Fruit fly (Drosophila melanogaster) whole organism, embryonic: ENCODE data around the gene CG46309.

Source experiments
- ATbp ChIP-seq: fragments of 200-800 bp; sonication (Bioruptor generic); optimal IDR thresholded peaks from 2 replicates; lab custom pipeline; 2017; ENCODE audit warnings: missing biosample characterization, mild to moderate bottlenecking, missing genetic modification characterization, missing genetic modification reagents
- B-H2 ChIP-seq: fragments of 200-800 bp; sonication (Bioruptor generic); optimal IDR thresholded peaks from 2 replicates; lab custom pipeline; 2018; ENCODE audit warnings: missing biosample characterization, mild to moderate bottlenecking, missing genetic modification characterization
- C15 ChIP-seq: fragments of 200-800 bp; sonication (Bioruptor generic); IDR thresholded peaks from 3 replicates; pipeline ENCODE4 v1.3.6; 2022; ENCODE audit warnings: missing biosample characterization, missing genetic modification characterization
- CG10565 ChIP-seq: fragments of 200-800 bp; sonication (Bioruptor generic); optimal IDR thresholded peaks from 3 replicates; lab custom pipeline; 2016; ENCODE audit warnings: missing biosample characterization, mild to moderate bottlenecking, missing genetic modification characterization
- CG11093 ChIP-seq: fragments of 200-800 bp; sonication (Bioruptor generic); IDR thresholded peaks from 3 replicates; pipeline ENCODE4 v1.3.6; 2022; ENCODE audit warnings: missing biosample characterization, missing genetic modification characterization
- CG12219 ChIP-seq: fragments of 200-800 bp; sonication (Bioruptor generic); optimal IDR thresholded peaks from 3 replicates; lab custom pipeline; 2018; ENCODE audit warnings: missing biosample characterization, mild to moderate bottlenecking, missing genetic modification characterization
- CG1233 ChIP-seq: fragments of 200-800 bp; sonication (Bioruptor generic); optimal IDR thresholded peaks from 4 replicates; lab custom pipeline; 2018; ENCODE audit warnings: missing biosample characterization, mild to moderate bottlenecking, missing genetic modification characterization
- CG12659 ChIP-seq: fragments of 200-800 bp; sonication (Bioruptor generic); optimal IDR thresholded peaks from 3 replicates; lab custom pipeline; 2017; ENCODE audit warnings: mild to moderate bottlenecking, missing biosample characterization, missing genetic modification reagents, missing genetic modification characterization
- CG14014 ChIP-seq: fragments of 200-800 bp; sonication (Bioruptor generic); IDR thresholded peaks from 2 replicates; pipeline ENCODE4 v1.3.6; 2022; ENCODE audit warnings: missing biosample characterization, missing genetic modification characterization
- CG17328 ChIP-seq: fragments of 200-800 bp; sonication (Bioruptor generic); IDR thresholded peaks from 2 replicates; pipeline ENCODE4 v1.3.6; 2022; ENCODE audit warnings: missing biosample characterization, missing genetic modification characterization
- CG17359 ChIP-seq: fragments of 200-800 bp; sonication (Bioruptor generic); optimal IDR thresholded peaks from 3 replicates; lab custom pipeline; 2018; ENCODE audit warnings: missing biosample characterization, mild to moderate bottlenecking, missing genetic modification characterization, moderate library complexity
- CG17385 ChIP-seq: fragments of 200-800 bp; sonication (Bioruptor generic); optimal IDR thresholded peaks from 3 replicates; lab custom pipeline; 2018; ENCODE audit warnings: missing biosample characterization, mild to moderate bottlenecking, missing genetic modification characterization
- CG18476 ChIP-seq: fragments of 200-800 bp; sonication (Bioruptor generic); optimal IDR thresholded peaks from 2 replicates; lab custom pipeline; 2016; ENCODE audit warnings: missing biosample characterization, mild to moderate bottlenecking, missing genetic modification characterization
- CG2712 ChIP-seq: fragments of 200-800 bp; optimal IDR thresholded peaks from 3 replicates; lab custom pipeline; 2019; ENCODE audit warnings: missing biosample characterization, mild to moderate bottlenecking, missing genetic modification characterization, moderate library complexity
- CG6272 ChIP-seq: fragments of 200-800 bp; sonication (Bioruptor generic); IDR thresholded peaks from 2 replicates; pipeline ENCODE4 v1.3.6; 2022; ENCODE audit warnings: missing biosample characterization, missing genetic modification characterization
- CG7271 ChIP-seq: fragments of 200-800 bp; sonication (Bioruptor generic); optimal IDR thresholded peaks from 2 replicates; lab custom pipeline; 2018; ENCODE audit warnings: missing biosample characterization, mild to moderate bottlenecking, missing genetic modification characterization, moderate library complexity
- CG7556 ChIP-seq: fragments of 200-800 bp; sonication (Bioruptor generic); optimal IDR thresholded peaks from 2 replicates; lab custom pipeline; 2017; ENCODE audit warnings: missing biosample characterization, mild to moderate bottlenecking, missing genetic modification characterization
- CG7839 ChIP-seq: fragments of 200-800 bp; sonication (Bioruptor generic); optimal IDR thresholded peaks from 3 replicates; lab custom pipeline; 2018; ENCODE audit warnings: missing biosample characterization, mild to moderate bottlenecking, missing genetic modification characterization, moderate library complexity
- CG8478 ChIP-seq: fragments of >200 bp; optimal IDR thresholded peaks from 2 replicates; lab custom pipeline; 2018
- CG8924 ChIP-seq: fragments of 200-800 bp; optimal IDR thresholded peaks from 3 replicates; lab custom pipeline; 2019; ENCODE audit warnings: missing biosample characterization, mild to moderate bottlenecking, missing genetic modification characterization, moderate library complexity
- CG8944 ChIP-seq: fragments of 200-800 bp; sonication (Bioruptor generic); optimal IDR thresholded peaks from 3 replicates; lab custom pipeline; 2016; ENCODE audit warnings: missing biosample characterization, missing genetic modification characterization
- Deaf1 ChIP-seq: fragments of 200-800 bp; optimal IDR thresholded peaks from 3 replicates; lab custom pipeline; 2019; ENCODE audit warnings: missing biosample characterization, mild to moderate bottlenecking, missing genetic modification characterization, moderate library complexity
- ERR ChIP-seq: fragments of 200-800 bp; sonication (Bioruptor generic); optimal IDR thresholded peaks from 2 replicates; lab custom pipeline; 2016; ENCODE audit warnings: missing biosample characterization, missing genetic modification characterization
- Fer1 ChIP-seq: fragments of 200-800 bp; sonication (Bioruptor generic); optimal IDR thresholded peaks from 2 replicates; lab custom pipeline; 2017; ENCODE audit warnings: missing biosample characterization, mild to moderate bottlenecking, missing genetic modification characterization
- H2.0 ChIP-seq: fragments of 200-800 bp; sonication (Bioruptor generic); IDR thresholded peaks from 2 replicates; pipeline ENCODE4 v1.3.6; 2022; ENCODE audit warnings: missing biosample characterization, missing genetic modification characterization
- HLH3B ChIP-seq: fragments of 200-800 bp; sonication (Bioruptor generic); IDR thresholded peaks from 2 replicates; pipeline ENCODE4 v1.3.6; 2022; ENCODE audit warnings: missing biosample characterization, missing genetic modification characterization
- Jarid2 ChIP-seq: fragments of 200-800 bp; sonication (Bioruptor generic); optimal IDR thresholded peaks from 3 replicates; lab custom pipeline; 2017; ENCODE audit warnings: mild to moderate bottlenecking, missing biosample characterization, missing genetic modification reagents, missing genetic modification characterization
- Mad ChIP-seq: fragments of 200-800 bp; sonication (Bioruptor generic); optimal IDR thresholded peaks from 2 replicates; lab custom pipeline; 2016; ENCODE audit warnings: missing biosample characterization, missing genetic modification characterization
- Nf-YC ChIP-seq: fragments of 200-800 bp; optimal IDR thresholded peaks from 3 replicates; lab custom pipeline; 2019; ENCODE audit warnings: missing biosample characterization, mild to moderate bottlenecking, missing genetic modification characterization, moderate library complexity
- abd-A ChIP-seq: fragments of 200-800 bp; sonication (Bioruptor generic); optimal IDR thresholded peaks from 3 replicates; lab custom pipeline; 2019; ENCODE audit warnings: missing biosample characterization, mild to moderate bottlenecking, missing genetic modification characterization, moderate library complexity
- ara ChIP-seq: fragments of 200-800 bp; sonication (Bioruptor generic); IDR thresholded peaks from 2 replicates; pipeline ENCODE4 v1.3.6; 2022; ENCODE audit warnings: missing biosample characterization, missing genetic modification characterization
- ase ChIP-seq: fragments of 200-800 bp; sonication (Bioruptor generic); IDR thresholded peaks from 3 replicates; pipeline ENCODE4 v1.3.6; 2022; ENCODE audit warnings: missing biosample characterization, missing genetic modification characterization
- chinmo ChIP-seq: fragments of 200-800 bp; sonication (Bioruptor generic); IDR thresholded peaks from 4 replicates; pipeline ENCODE4 v1.3.6; 2022; ENCODE audit warnings: missing biosample characterization, missing genetic modification characterization; ENCODE audit not compliant: partially characterized antibody
- croc ChIP-seq: fragments of 200-800 bp; sonication (Bioruptor generic); conservative IDR thresholded peaks from 3 replicates; pipeline ENCODE4 v1.3.6; 2022; ENCODE audit warnings: missing biosample characterization, missing genetic modification characterization
- dmrt11E ChIP-seq: fragments of 200-800 bp; sonication (Bioruptor generic); optimal IDR thresholded peaks from 3 replicates; lab custom pipeline; 2018; ENCODE audit warnings: missing biosample characterization, mild to moderate bottlenecking, missing genetic modification characterization, moderate library complexity
- dysf ChIP-seq: fragments of 200-800 bp; sonication (Bioruptor generic); IDR thresholded peaks from 3 replicates; pipeline ENCODE4 v1.3.6; 2022; ENCODE audit warnings: missing biosample characterization, missing genetic modification characterization
- fd96Cb ChIP-seq: fragments of 200-800 bp; sonication (Bioruptor generic); optimal IDR thresholded peaks from 2 replicates; lab custom pipeline; 2018; ENCODE audit warnings: missing biosample characterization, mild to moderate bottlenecking, missing genetic modification characterization, moderate library complexity
- fru ChIP-seq: fragments of >200 bp; optimal IDR thresholded peaks from 2 replicates; lab custom pipeline; 2017
- hth ChIP-seq: fragments of >200 bp; optimal IDR thresholded peaks from 2 replicates; lab custom pipeline; 2017; ENCODE audit warnings: inconsistent platforms
- kni ChIP-seq: fragments of 200-800 bp; sonication (Bioruptor generic); optimal IDR thresholded peaks from 3 replicates; lab custom pipeline; 2017; ENCODE audit warnings: mild to moderate bottlenecking, missing biosample characterization, missing genetic modification reagents, missing genetic modification characterization
- maf-S ChIP-seq: fragments of 200-800 bp; sonication (Bioruptor generic); optimal IDR thresholded peaks from 2 replicates; lab custom pipeline; 2016; ENCODE audit warnings: missing biosample characterization, missing genetic modification characterization
- mam ChIP-seq: fragments of 200-800 bp; sonication (Bioruptor generic); optimal IDR thresholded peaks from 3 replicates; lab custom pipeline; 2016; ENCODE audit warnings: missing biosample characterization, missing genetic modification characterization
- mld ChIP-seq: fragments of 200-800 bp; sonication (Bioruptor generic); IDR thresholded peaks from 3 replicates; pipeline ENCODE4 v1.3.6; 2022; ENCODE audit warnings: missing biosample characterization, missing genetic modification characterization; ENCODE audit not compliant: partially characterized antibody
- pb ChIP-seq: fragments of 200-800 bp; sonication (Bioruptor generic); optimal IDR thresholded peaks from 3 replicates; lab custom pipeline; 2016; ENCODE audit warnings: missing biosample characterization, missing genetic modification characterization
- pfk ChIP-seq: fragments of 200-800 bp; sonication (Bioruptor generic); optimal IDR thresholded peaks from 2 replicates; lab custom pipeline; 2018; ENCODE audit warnings: missing biosample characterization, mild to moderate bottlenecking, missing genetic modification characterization, moderate library complexity
- row ChIP-seq: fragments of 200-800 bp; sonication (Bioruptor generic); IDR thresholded peaks from 3 replicates; pipeline ENCODE4 v1.3.6; 2022; ENCODE audit warnings: missing biosample characterization, missing genetic modification characterization
- salm ChIP-seq: fragments of 200-800 bp; sonication (Bioruptor generic); optimal IDR thresholded peaks from 2 replicates; lab custom pipeline; 2018; ENCODE audit warnings: missing biosample characterization, mild to moderate bottlenecking, missing genetic modification characterization
- sens ChIP-seq: fragments of 200-800 bp; sonication (Bioruptor generic); peaks from one replicate; lab custom pipeline; 2016; ENCODE audit warnings: missing biosample characterization, missing genetic modification characterization
- so ChIP-seq: fragments of 200-800 bp; sonication (Bioruptor generic); IDR thresholded peaks from 3 replicates; pipeline ENCODE4 v1.3.6; 2022; ENCODE audit warnings: missing biosample characterization, missing genetic modification characterization
- sob ChIP-seq: fragments of 200-800 bp; sonication (Bioruptor generic); IDR thresholded peaks from 2 replicates; pipeline ENCODE4 v1.3.6; 2022; ENCODE audit warnings: missing biosample characterization, missing genetic modification characterization
- twi ChIP-seq: fragments of 200-800 bp; optimal IDR thresholded peaks from 2 replicates; lab custom pipeline; 2019; ENCODE audit warnings: missing biosample characterization, mild to moderate bottlenecking, missing genetic modification characterization, moderate library complexity
- zen2 ChIP-seq: fragments of 200-800 bp; sonication (Bioruptor generic); IDR thresholded peaks from 3 replicates; pipeline ENCODE4 v1.3.6; 2022; ENCODE audit warnings: missing biosample characterization, missing genetic modification characterization; ENCODE audit not compliant: partially characterized antibody

The CG46309 gene

dm6 chr2L:16272730-16273129 lies 21.1 kb upstream of the CG46309 start (continued):
- TF ChIP-seq Mad (no peak), dysf (GFP tag; lab: Robert Waterston, UW) (no peak), CG12219 (GFP tag; lab: Kevin White, UChicago) (no peak), CG12659 (peak; percentile 9), croc (GFP tag; lab: Robert Waterston, UW) (no peak), CG8478 (lab: Kevin White, UChicago) (no peak), B-H2 (GFP tag; lab: Kevin White, UChicago) (peak; percentile 25), HLH3B (GFP tag; lab: Robert Waterston, UW) (peak; percentile 11; the same call in 1 of the 2 replicates), kni (peak; percentile 79), zen2 (no peak), Deaf1 (tag; lab: Kevin White, UChicago) (no peak), CG11093 (GFP tag; lab: Robert Waterston, UW) (no peak), row (GFP tag; lab: Robert Waterston, UW) (no peak), salm (no peak), ase (no peak), fd96Cb (tag; lab: Kevin White, UChicago) (no peak), pb (GFP tag; lab: Kevin White, UChicago) (no peak), C15 (GFP tag; lab: Robert Waterston, UW) (no peak), CG17359 (tag; lab: Kevin White, UChicago) (peak; percentile 28), hth (lab: Kevin White, UChicago) (no peak), CG14014 (GFP tag; lab: Robert Waterston, UW) (peak; percentile 46; the same call in 1 of the 2 replicates), sens (GFP tag; lab: Kevin White, UChicago) (peak; percentile 59), CG1233 (GFP tag; lab: Kevin White, UChicago) (peak; percentile 34), Fer1 (peak; percentile 67), mam (GFP tag; lab: Kevin White, UChicago) (no peak), Jarid2 (GFP tag; lab: Kevin White, UChicago) (no peak), CG10565 (GFP tag; lab: Kevin White, UChicago) (no peak), pfk (GFP tag; lab: Kevin White, UChicago) (peak; percentile 71), CG7839 (tag; lab: Kevin White, UChicago) (no peak), CG8924 (tag; lab: Kevin White, UChicago) (peak; percentile 36), CG8944 (GFP tag; lab: Kevin White, UChicago) (no peak), CG17385 (GFP tag; lab: Kevin White, UChicago) (peak; percentile 17), ATbp (GFP tag; lab: Kevin White, UChicago) (peak; percentile 83), maf-S (GFP tag; lab: Kevin White, UChicago) (no peak), CG2712 (tag; lab: Kevin White, UChicago) (peak; percentile 2), H2.0 (GFP tag; lab: Robert Waterston, UW) (no peak), CG7271 (tag; lab: Kevin White, UChicago) (no peak), ara (GFP tag; lab: Robert Waterston, UW) (no peak), CG18476 (GFP tag; lab: Kevin White, UChicago) (no peak), so (GFP tag; lab: Robert Waterston, UW) (peak; percentile 54; the same call in 2 of the 3 replicates), twi (tag; lab: Kevin White, UChicago) (peak; percentile 27), mld (GFP tag; lab: Robert Waterston, UW) (no peak), ERR (GFP tag; lab: Kevin White, UChicago) (no peak), dmrt11E (peak; percentile 1), sob (0 out of 2 replicates have a peak, but pooled peaks have one; percentile 33), abd-A (tag; lab: Kevin White, UChicago) (peak; percentile 51), CG7556 (GFP tag; lab: Kevin White, UChicago) (peak; percentile 22), CG17328 (GFP tag; lab: Robert Waterston, UW) (0 out of 2 replicates have a peak, but pooled peaks have one; percentile 31), fru (lab: Kevin White, UChicago) (no peak), Nf-YC (tag; lab: Kevin White, UChicago) (no peak), chinmo (GFP tag; lab: Robert Waterston, UW) (peak; percentile 61; the same call in 2 of the 4 replicates), CG6272 (GFP tag; lab: Robert Waterston, UW) (no peak)
